Worm (Caenorhabditis elegans) whole organism, L2 larva: ENCODE measurements around the gene arx-3.

Experiments used
- ZK546.5 ChIP-seq: sonication (generic microtip); optimal IDR thresholded peaks from 2 replicates; lab custom pipeline; 2017; ENCODE audit warnings: missing biosample characterization, missing genetic modification characterization
- aly-2 ChIP-seq: fragments of 150-350 bp; optimal IDR thresholded peaks from 2 replicates; lab custom pipeline; 2014; ENCODE audit warnings: missing biosample characterization, missing genetic modification characterization
- ama-1 ChIP-seq: fragments of 150-350 bp; optimal IDR thresholded peaks from 2 replicates; lab custom pipeline; 2018; ENCODE audit warnings: inconsistent platforms
- lin-13 ChIP-seq: fragments of 150-350 bp; optimal IDR thresholded peaks from 2 replicates; lab custom pipeline; 2014; ENCODE audit warnings: missing biosample characterization, missing genetic modification reagents, missing genetic modification characterization
- lin-39 ChIP-seq: fragments of 150-350 bp; optimal IDR thresholded peaks from 2 replicates; lab custom pipeline; 2014; ENCODE audit warnings: missing biosample characterization, missing genetic modification reagents, missing genetic modification characterization
- mab-5 ChIP-seq: fragments of 150-350 bp; optimal IDR thresholded peaks from 2 replicates; lab custom pipeline; 2014; ENCODE audit warnings: missing biosample characterization, missing genetic modification characterization
- mdl-1 ChIP-seq, 2 experiments: fragments of 150-350 bp in 1 of 2; sonication (generic microtip) in 1 of 2; optimal IDR thresholded peaks; 2 replicates each; lab custom pipeline; 2017; ENCODE audit warnings: missing biosample characterization in 2 of 2, missing genetic modification characterization in 2 of 2
- nhr-10 ChIP-seq: sonication (generic microtip); optimal IDR thresholded peaks from 2 replicates; lab custom pipeline; 2017; ENCODE audit warnings: missing biosample characterization, missing genetic modification characterization
- nhr-237 ChIP-seq: fragments of 150-350 bp; optimal IDR thresholded peaks from 2 replicates; lab custom pipeline; 2014; ENCODE audit warnings: missing biosample characterization, missing genetic modification characterization
- peb-1 ChIP-seq: fragments of 150-350 bp; optimal IDR thresholded peaks from 2 replicates; lab custom pipeline; 2014; ENCODE audit warnings: missing biosample characterization, missing genetic modification characterization
- zag-1 ChIP-seq: fragments of 150-350 bp; optimal IDR thresholded peaks from 2 replicates; lab custom pipeline; 2014; ENCODE audit warnings: missing biosample characterization, missing genetic modification characterization
- ztf-11 ChIP-seq: sonication (generic microtip); optimal IDR thresholded peaks from 2 replicates; lab custom pipeline; 2017; ENCODE audit warnings: missing biosample characterization, missing genetic modification characterization

- TF ChIP-seq ztf-11 (tag; lab: Kevin White, UChicago) (no peak), peb-1 (tag; lab: Kevin White, UChicago) (no peak), ama-1 (lab: Kevin White, UChicago) (no peak), mdl-1 (tag; optimal IDR thresholded peaks at IDR 0.05; lab: Kevin White, UChicago) (no peak), lin-39 (no peak), mab-5 (tag; lab: Kevin White, UChicago) (no peak), aly-2 (tag; lab: Kevin White, UChicago) (no peak), lin-13 (GFP tag; lab: Kevin White, UChicago) (no peak), ZK546.5 (tag; lab: Kevin White, UChicago) (no peak), zag-1 (tag; lab: Kevin White, UChicago) (no peak), nhr-10 (no peak), nhr-237 (tag; lab: Kevin White, UChicago) (no peak)
Measured at ce11 chrIII:12034311-12034710, 23.9 kb downstream of the arx-3 start.
